Worm (Caenorhabditis elegans): ENCODE measurements around the gene K03B4.9.

DNA sequence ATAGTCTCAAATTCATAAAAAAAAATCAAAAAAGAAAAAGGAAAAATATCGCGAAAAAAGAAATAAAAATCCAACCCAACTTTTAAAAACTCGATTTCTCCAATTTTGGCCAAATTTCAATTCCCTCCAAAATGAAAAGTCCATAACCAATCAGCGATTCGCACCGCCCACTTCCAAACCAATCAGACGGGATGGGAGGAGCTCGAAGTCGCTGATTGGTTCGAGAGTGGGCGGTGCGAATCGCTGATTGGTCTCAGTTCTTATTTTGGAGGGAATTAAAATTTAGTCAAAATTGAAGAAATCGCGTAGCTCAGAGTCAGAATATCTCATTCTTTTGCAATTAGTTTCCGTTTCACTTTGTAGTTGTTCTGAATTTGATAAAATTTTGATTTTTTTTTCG, 48.9 kb downstream of the K03B4.9 start:
- no peak for TF ChIP-seq elt-3 (tag; optimal IDR thresholded peaks at IDR 0.05)
- TF ChIP-seq nhr-237 (tag; optimal IDR thresholded peaks at IDR 0.05) = no peak
- no peak for TF ChIP-seq nhr-12 (tag; optimal IDR thresholded peaks at IDR 0.05)
- no peak for TF ChIP-seq nhr-76 (tag; optimal IDR thresholded peaks at IDR 0.05)
- no peak for TF ChIP-seq nhr-28 (tag; optimal IDR thresholded peaks at IDR 0.05)
- no peak for TF ChIP-seq blmp-1 (tag; optimal IDR thresholded peaks at IDR 0.05)
- TF ChIP-seq flh-1 (GFP tag; optimal IDR thresholded peaks at IDR 0.05) = no peak
- no peak for TF ChIP-seq lsy-2 (tag; optimal IDR thresholded peaks at IDR 0.05)
- TF ChIP-seq mep-1 (tag; optimal IDR thresholded peaks at IDR 0.05) = no peak
- TF ChIP-seq snpc-4 (tag; optimal IDR thresholded peaks at IDR 0.05) = no peak
- TF ChIP-seq unc-39 (tag; optimal IDR thresholded peaks at IDR 0.05) = no peak
- no peak for TF ChIP-seq zip-8 (tag; optimal IDR thresholded peaks at IDR 0.05)
- no peak for TF ChIP-seq nhr-2 (tag; optimal IDR thresholded peaks at IDR 0.05)
- TF ChIP-seq elt-1 (tag; optimal IDR thresholded peaks at IDR 0.05; ENCODE audit: borderline replicate concordance, insufficient read depth) = no peak
